Worm (Caenorhabditis elegans) whole organism, L2 larva: ENCODE measurements around the gene F20D6.1.

Experiments
- ZK546.5 ChIP-seq: sonication (generic microtip); optimal IDR thresholded peaks from 2 replicates; lab custom pipeline; 2017; ENCODE audit warnings: missing biosample characterization, missing genetic modification characterization
- ama-1 ChIP-seq: fragments of 150-350 bp; optimal IDR thresholded peaks from 2 replicates; lab custom pipeline; 2018; ENCODE audit warnings: inconsistent platforms
- nhr-237 ChIP-seq: fragments of 150-350 bp; optimal IDR thresholded peaks from 2 replicates; lab custom pipeline; 2014; ENCODE audit warnings: missing biosample characterization, missing genetic modification characterization

DNA sequence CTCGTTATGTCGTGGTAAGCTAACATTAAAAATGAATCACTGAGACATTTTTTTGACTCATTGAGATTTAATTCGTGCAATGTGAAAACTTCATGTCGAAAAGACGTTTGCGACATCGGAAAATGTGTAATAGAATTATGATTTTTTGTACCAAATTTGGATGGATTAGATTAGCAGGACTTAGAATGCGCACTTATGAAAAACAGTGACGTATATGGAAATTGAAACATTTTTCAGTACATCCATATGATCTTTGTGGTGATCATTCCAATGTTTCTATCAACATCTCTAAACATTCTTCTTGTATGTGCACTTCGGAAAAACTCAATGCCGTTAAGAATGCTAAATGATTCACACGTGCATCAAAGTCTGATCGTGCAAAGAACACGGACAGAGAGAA lies 46.0 kb upstream of the F20D6.1 start:
- TF ChIP-seq ama-1 (lab: Kevin White, UChicago) (no peak), ZK546.5 (tag; lab: Kevin White, UChicago) (no peak), nhr-237 (no peak)
